Fruit fly (Drosophila melanogaster) whole organism, wandering third instar larva: ENCODE measurements around the gene MED1.

Experiments
- Dfd ChIP-seq: fragments of >200 bp; optimal IDR thresholded peaks from 2 replicates; lab custom pipeline; 2017; ENCODE audit warnings: missing biosample characterization, missing genetic modification characterization
- br ChIP-seq: fragments of 200-800 bp; sonication (Bioruptor generic); optimal IDR thresholded peaks from 2 replicates; lab custom pipeline; 2016; ENCODE audit warnings: missing biosample characterization, missing genetic modification characterization
- dl ChIP-seq, 2 experiments: fragments of 175-275, 200-275 bp in 1 of 2; fragments of 200-275 bp in 1 of 2; sonication (Bioruptor generic); optimal IDR thresholded peaks; lab custom pipeline; 2018; ENCODE audit warnings: mild to moderate bottlenecking in 2 of 2, missing biosample characterization in 2 of 2, missing genetic modification characterization in 2 of 2, moderate library complexity in 2 of 2; ENCODE audit not compliant: partially characterized antibody in 2 of 2, insufficient read depth in 1 of 2
- h ChIP-seq: fragments of 200-800 bp; sonication (Bioruptor generic); optimal IDR thresholded peaks from 3 replicates; lab custom pipeline; 2016; ENCODE audit warnings: missing biosample characterization, mild to moderate bottlenecking, missing genetic modification characterization
- pan ChIP-seq: fragments of >200 bp; optimal IDR thresholded peaks from 2 replicates; lab custom pipeline; 2017

DNA sequence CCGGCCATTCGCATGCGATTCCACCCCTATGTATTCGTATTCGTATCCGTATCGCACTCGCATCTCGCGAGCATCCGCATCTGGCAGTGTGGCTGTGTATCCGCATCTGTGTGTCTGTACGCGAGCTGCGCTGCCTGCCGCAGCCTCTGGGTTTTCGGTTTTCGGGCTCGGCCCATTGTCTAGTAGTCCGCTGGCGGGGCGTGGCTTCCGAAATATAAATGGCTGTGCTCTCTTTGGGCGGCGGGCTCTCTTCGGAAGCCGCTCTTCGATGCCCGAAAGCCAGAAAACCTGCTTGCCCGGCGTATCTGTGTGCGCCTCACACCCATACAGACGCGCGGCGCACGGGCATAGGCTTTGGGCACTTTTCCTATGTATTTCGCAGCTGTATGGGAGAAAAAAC is 35.9 kb downstream of the MED1 start:
- TF ChIP-seq pan, result no peak
- no peak for TF ChIP-seq dl (GFP tag; optimal IDR thresholded peaks at IDR 0.05; lab: Kevin White, UChicago; ENCODE audit: insufficient read depth in 1 of 2, partially characterized antibody in 2 of 2)
- TF ChIP-seq h (GFP tag; lab: Kevin White, UChicago), result no peak
- no peak for TF ChIP-seq Dfd (GFP tag; lab: Kevin White, UChicago)
- no peak for TF ChIP-seq br (GFP tag; lab: Kevin White, UChicago)
